Fruit fly (Drosophila melanogaster) whole organism, wandering third instar larva: ENCODE measurements around the gene ps.

Source experiments
- Abd-B ChIP-seq: fragments of >200 bp; optimal IDR thresholded peaks from 2 replicates; lab custom pipeline; 2017; ENCODE audit warnings: missing biosample characterization, missing genetic modification characterization
- Dfd ChIP-seq: fragments of >200 bp; optimal IDR thresholded peaks from 2 replicates; lab custom pipeline; 2017; ENCODE audit warnings: missing biosample characterization, missing genetic modification characterization
- Dif ChIP-seq: fragments of 200-275, 200-300 bp; sonication (Bioruptor generic); optimal IDR thresholded peaks from 2 replicates; lab custom pipeline; 2018; ENCODE audit warnings: missing biosample characterization, missing genetic modification characterization; ENCODE audit not compliant: partially characterized antibody
- GATAd ChIP-seq: sonication (Bioruptor generic); optimal IDR thresholded peaks from 2 replicates; lab custom pipeline; 2016; ENCODE audit warnings: missing biosample characterization, missing genetic modification characterization
- Hnf4 ChIP-seq: fragments of 200-800 bp; sonication (Bioruptor generic); optimal IDR thresholded peaks from 2 replicates; lab custom pipeline; 2016; ENCODE audit warnings: missing biosample characterization, mild to moderate bottlenecking, missing genetic modification characterization
- Hr78 ChIP-seq: fragments of >200 bp; optimal IDR thresholded peaks from 2 replicates; lab custom pipeline; 2017; ENCODE audit warnings: missing biosample characterization, missing genetic modification characterization
- Hr83 ChIP-seq: fragments of 200-300 bp; sonication (Bioruptor generic); optimal IDR thresholded peaks from 2 replicates; lab custom pipeline; 2016; ENCODE audit warnings: missing biosample characterization, mild to moderate bottlenecking, missing genetic modification characterization, moderate library complexity; ENCODE audit not compliant: poor library complexity, severe bottlenecking
- Jra ChIP-seq: sonication (Bioruptor generic); optimal IDR thresholded peaks from 2 replicates; lab custom pipeline; 2016; ENCODE audit warnings: missing biosample characterization, missing genetic modification characterization
- Mio ChIP-seq: sonication (Bioruptor generic); optimal IDR thresholded peaks from 2 replicates; lab custom pipeline; 2016; ENCODE audit warnings: missing biosample characterization, missing genetic modification characterization
- Myc ChIP-seq: fragments of >200 bp; optimal IDR thresholded peaks from 2 replicates; lab custom pipeline; 2017
- OdsH ChIP-seq: fragments of 200-800 bp; sonication (Bioruptor generic); optimal IDR thresholded peaks from 2 replicates; lab custom pipeline; 2016; ENCODE audit warnings: missing biosample characterization, mild to moderate bottlenecking, missing genetic modification characterization
- Rel ChIP-seq, 2 experiments: fragments of 200-800 bp; sonication (Bioruptor generic) in 1 of 2; optimal IDR thresholded peaks; 2 replicates in 1 of 2; 3 replicates in 1 of 2; lab custom pipeline; 2016 to 2019; ENCODE audit warnings: mild to moderate bottlenecking in 2 of 2, missing biosample characterization in 2 of 2, missing genetic modification characterization in 2 of 2, moderate library complexity in 1 of 2
- Sp1 ChIP-seq: fragments of 200-800 bp; sonication (Bioruptor generic); optimal IDR thresholded peaks from 3 replicates; lab custom pipeline; 2019; ENCODE audit warnings: missing biosample characterization, mild to moderate bottlenecking, missing genetic modification characterization, moderate library complexity
- Vsx2 ChIP-seq: fragments of 200-300, 225-300 bp; sonication (Bioruptor generic); optimal IDR thresholded peaks from 2 replicates; lab custom pipeline; 2018; ENCODE audit warnings: missing biosample characterization, missing genetic modification characterization; ENCODE audit not compliant: partially characterized antibody
- br ChIP-seq: fragments of 200-800 bp; sonication (Bioruptor generic); optimal IDR thresholded peaks from 2 replicates; lab custom pipeline; 2016; ENCODE audit warnings: missing biosample characterization, missing genetic modification characterization
- brk ChIP-seq: fragments of 200-800 bp; sonication (Bioruptor generic); optimal IDR thresholded peaks from 2 replicates; lab custom pipeline; 2016; ENCODE audit warnings: missing biosample characterization, mild to moderate bottlenecking, missing genetic modification characterization
- dl ChIP-seq, 2 experiments: fragments of 175-275, 200-275 bp in 1 of 2; fragments of 200-275 bp in 1 of 2; sonication (Bioruptor generic); optimal IDR thresholded peaks; lab custom pipeline; 2018; ENCODE audit warnings: mild to moderate bottlenecking in 2 of 2, missing biosample characterization in 2 of 2, missing genetic modification characterization in 2 of 2, moderate library complexity in 2 of 2; ENCODE audit not compliant: partially characterized antibody in 2 of 2, insufficient read depth in 1 of 2
- ey ChIP-seq: fragments of 200-800 bp; sonication (Bioruptor generic); optimal IDR thresholded peaks from 2 replicates; lab custom pipeline; 2016; ENCODE audit warnings: missing biosample characterization, missing genetic modification characterization
- foxo ChIP-seq, 2 experiments: fragments of 200-800 bp; sonication (Bioruptor generic); optimal IDR thresholded peaks; 2 replicates in 1 of 2; 3 replicates in 1 of 2; lab custom pipeline; 2016 to 2017; ENCODE audit warnings: missing biosample characterization in 2 of 2, missing genetic modification characterization in 2 of 2
- fru ChIP-seq: fragments of 200-800 bp; sonication (Bioruptor generic); optimal IDR thresholded peaks from 3 replicates; lab custom pipeline; 2016; ENCODE audit warnings: missing biosample characterization, mild to moderate bottlenecking, missing genetic modification characterization
- h ChIP-seq: fragments of 200-800 bp; sonication (Bioruptor generic); optimal IDR thresholded peaks from 3 replicates; lab custom pipeline; 2016; ENCODE audit warnings: missing biosample characterization, mild to moderate bottlenecking, missing genetic modification characterization
- jim ChIP-seq: fragments of 175-275, 200-325 bp; sonication (Bioruptor generic); optimal IDR thresholded peaks from 2 replicates; lab custom pipeline; 2016; ENCODE audit warnings: missing biosample characterization, mild to moderate bottlenecking, missing genetic modification characterization
- lola ChIP-seq: fragments of >200 bp; optimal IDR thresholded peaks from 2 replicates; lab custom pipeline; 2017; ENCODE audit warnings: missing biosample characterization, missing genetic modification characterization
- psq ChIP-seq: fragments of 200-800 bp; sonication (Bioruptor generic); optimal IDR thresholded peaks from 3 replicates; lab custom pipeline; 2017; ENCODE audit warnings: missing biosample characterization, mild to moderate bottlenecking, missing genetic modification characterization, moderate library complexity
- rgr ChIP-seq: fragments of 200-800 bp; sonication (Bioruptor generic); optimal IDR thresholded peaks from 3 replicates; lab custom pipeline; 2016; ENCODE audit warnings: missing biosample characterization, mild to moderate bottlenecking, missing genetic modification characterization
- sage ChIP-seq: fragments of 200-800 bp; sonication (Bioruptor generic); optimal IDR thresholded peaks from 2 replicates; lab custom pipeline; 2016; ENCODE audit warnings: missing biosample characterization, mild to moderate bottlenecking, missing genetic modification characterization
- tai ChIP-seq: sonication (Bioruptor generic); optimal IDR thresholded peaks from 2 replicates; lab custom pipeline; 2016; ENCODE audit warnings: missing biosample characterization, missing genetic modification characterization
- usp ChIP-seq: fragments of >200 bp; optimal IDR thresholded peaks from 2 replicates; lab custom pipeline; 2017; ENCODE audit warnings: missing biosample characterization, missing genetic modification characterization
- woc ChIP-seq: sonication (Bioruptor generic); optimal IDR thresholded peaks from 2 replicates; lab custom pipeline; 2016; ENCODE audit warnings: missing biosample characterization, mild to moderate bottlenecking, missing genetic modification characterization

Gene ps

DNA sequence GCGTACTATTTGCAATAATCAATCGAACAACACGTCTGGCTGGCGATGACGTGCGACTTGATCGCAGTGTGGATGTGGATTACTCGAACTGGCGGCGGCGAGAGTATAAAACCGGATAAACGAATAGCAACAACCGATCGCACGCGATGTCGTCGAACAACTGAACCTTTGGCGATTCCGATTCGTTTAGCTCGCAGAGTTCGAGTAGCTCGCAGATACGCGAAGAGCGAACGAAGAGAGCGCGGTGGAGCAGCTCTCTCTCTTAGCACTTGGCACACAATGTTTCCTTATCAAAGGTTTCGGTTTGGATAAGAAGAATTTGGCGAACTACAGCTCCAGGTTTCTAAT, 84.7 kb downstream of the ps start, which contains the start of gene RhoL:
TSS of gene RhoL (minus strand) at position 166 of the 348 bp plus-strand sequence.
- TF ChIP-seq foxo (GFP tag; optimal IDR thresholded peaks at IDR 0.05; lab: Kevin White, UChicago) (peak in 1 of 2 experiments; percentile 3), Vsx2 (GFP tag; lab: Kevin White, UChicago) (peak; percentile 49), GATAd (no peak), jim (GFP tag; lab: Kevin White, UChicago) (peak; percentile 61), Hnf4 (peak; percentile 54), rgr (peak; percentile 37), tai (GFP tag; lab: Kevin White, UChicago) (peak; percentile 8), lola (GFP tag; lab: Kevin White, UChicago) (no peak), Abd-B (GFP tag; lab: Kevin White, UChicago) (no peak), Rel (GFP tag; optimal IDR thresholded peaks at IDR 0.05; lab: Kevin White, UChicago) (peak; percentile 56), Rel (tag; optimal IDR thresholded peaks at IDR 0.05; lab: Kevin White, UChicago) (peak; percentile 66), ey (GFP tag; lab: Kevin White, UChicago) (no peak), br (peak; percentile 48), dl (GFP tag; optimal IDR thresholded peaks at IDR 0.05; lab: Kevin White, UChicago; ENCODE audit: insufficient read depth in 1 of 2, partially characterized antibody in 2 of 2) (peak; percentile 82 to 89), h (GFP tag; lab: Kevin White, UChicago) (peak; percentile 76), sage (GFP tag; lab: Kevin White, UChicago) (no peak), OdsH (peak; percentile 49), Dif (GFP tag; lab: Kevin White, UChicago) (peak; percentile 91), Jra (peak; percentile 59), Mio (no peak), Sp1 (peak; percentile 58), Hr83 (GFP tag; lab: Kevin White, UChicago) (peak; percentile 84), psq (no peak)

DNA sequence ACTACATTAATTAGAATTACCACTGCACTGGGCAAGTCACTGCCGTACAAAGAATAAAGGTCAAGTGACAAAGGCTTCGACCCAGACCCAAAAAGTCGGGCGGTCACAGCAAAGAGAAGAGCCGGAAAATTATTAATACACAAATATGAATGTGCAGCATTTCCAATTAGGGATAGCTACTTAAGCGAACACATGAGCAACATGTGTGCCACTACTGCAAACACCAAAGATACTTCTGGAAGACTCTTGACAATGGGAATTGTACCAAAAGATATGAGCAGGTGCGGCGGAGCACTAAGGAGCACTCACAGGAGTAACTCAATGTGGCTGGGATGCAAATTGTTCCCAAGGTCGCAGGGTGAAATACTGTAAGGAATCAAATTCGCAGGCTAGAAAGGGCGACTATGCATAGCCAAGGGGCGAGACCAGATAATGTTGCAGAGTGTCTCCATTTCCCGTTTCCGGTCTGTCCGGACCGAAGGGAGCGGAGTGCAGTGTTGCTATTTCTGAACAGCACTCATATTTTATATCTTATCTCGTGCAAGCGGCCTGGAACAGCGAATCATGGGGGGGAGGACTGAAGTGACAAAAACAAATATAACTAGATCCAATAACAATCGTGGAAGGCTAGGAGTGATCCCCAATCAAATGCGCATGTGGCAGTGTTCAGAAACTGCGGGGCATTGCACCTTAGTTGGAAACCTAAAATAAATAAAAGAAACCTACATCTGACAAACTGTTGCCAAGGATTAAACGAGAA, 85.8 kb downstream of the ps start:
- TF ChIP-seq Abd-B (GFP tag; lab: Kevin White, UChicago) (no peak), Rel (GFP tag; optimal IDR thresholded peaks at IDR 0.05; lab: Kevin White, UChicago) (no peak), Rel (tag; optimal IDR thresholded peaks at IDR 0.05; lab: Kevin White, UChicago) (peak; percentile 65), h (GFP tag; lab: Kevin White, UChicago) (peak; percentile 39), br (peak; percentile 14)
- TF ChIP-seq, all 38 proteins: peak for 3

DNA sequence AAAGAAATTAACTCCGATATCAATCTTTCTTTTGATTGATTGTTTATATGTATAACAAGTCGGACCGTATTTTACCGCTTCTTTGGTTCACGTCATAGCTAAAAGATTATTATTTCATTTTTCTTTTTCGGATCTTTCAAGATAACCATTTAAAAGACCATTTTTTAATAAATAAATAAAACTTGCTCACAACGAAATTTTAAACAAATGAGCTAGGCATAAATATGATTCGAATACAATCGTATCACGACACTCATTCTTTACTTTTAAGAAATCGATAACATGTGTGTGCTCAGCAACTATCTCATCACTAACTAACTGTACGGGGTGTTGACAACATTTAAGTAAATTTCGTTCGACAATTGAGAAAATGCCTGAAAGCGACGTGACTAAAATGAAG, 86.6 kb downstream of the ps start, which contains the start of gene CG8149:
TSS of gene CG8149 (plus strand) at position 302 of the 400 bp plus-strand sequence.
- TF ChIP-seq Dfd (GFP tag; lab: Kevin White, UChicago) (no peak), Hnf4 (peak; percentile 18), Hr83 (GFP tag; lab: Kevin White, UChicago) (peak; percentile 36), OdsH (peak; percentile 9), woc (GFP tag; lab: Kevin White, UChicago) (peak; percentile 30), fru (peak; percentile 75), Jra (peak; percentile 77), Myc (lab: Kevin White, UChicago) (no peak), psq (peak; percentile 14), dl (GFP tag; optimal IDR thresholded peaks at IDR 0.05; lab: Kevin White, UChicago; ENCODE audit: insufficient read depth in 1 of 2, partially characterized antibody in 2 of 2) (no peak), brk (GFP tag; lab: Kevin White, UChicago) (peak; percentile 4), Sp1 (peak; percentile 8), h (GFP tag; lab: Kevin White, UChicago) (peak; percentile 51), br (no peak), Abd-B (GFP tag; lab: Kevin White, UChicago) (no peak), Dif (GFP tag; lab: Kevin White, UChicago) (peak; percentile 29), Hr78 (GFP tag; lab: Kevin White, UChicago) (no peak), tai (GFP tag; lab: Kevin White, UChicago) (peak; percentile 71), usp (no peak), Rel (GFP tag; optimal IDR thresholded peaks at IDR 0.05; lab: Kevin White, UChicago) (no peak), Rel (tag; optimal IDR thresholded peaks at IDR 0.05; lab: Kevin White, UChicago) (peak; percentile 24)
